Worm (Caenorhabditis elegans) whole organism, L2 larva: ENCODE data around the gene gba-1.

ENCODE experiments used
- C34F6.9 ChIP-seq: fragments of 150-350 bp; optimal IDR thresholded peaks from 2 replicates; lab custom pipeline; 2014; ENCODE audit warnings: missing biosample characterization, missing genetic modification characterization
- F13H6.1 ChIP-seq: sonication (generic microtip); optimal IDR thresholded peaks from 2 replicates; lab custom pipeline; 2016; ENCODE audit warnings: missing genetic modification characterization, missing compliant biosample characterization
- ZK546.5 ChIP-seq: sonication (generic microtip); optimal IDR thresholded peaks from 2 replicates; lab custom pipeline; 2017; ENCODE audit warnings: missing biosample characterization, missing genetic modification characterization
- alr-1 ChIP-seq: fragments of 150-350 bp; optimal IDR thresholded peaks from 2 replicates; lab custom pipeline; 2014; ENCODE audit warnings: missing biosample characterization, missing genetic modification characterization
- aly-2 ChIP-seq: fragments of 150-350 bp; optimal IDR thresholded peaks from 2 replicates; lab custom pipeline; 2014; ENCODE audit warnings: missing biosample characterization, missing genetic modification characterization
- ama-1 ChIP-seq: fragments of 150-350 bp; optimal IDR thresholded peaks from 2 replicates; lab custom pipeline; 2018; ENCODE audit warnings: inconsistent platforms
- blmp-1 ChIP-seq: sonication (generic microtip); optimal IDR thresholded peaks from 2 replicates; lab custom pipeline; 2017; ENCODE audit warnings: missing genetic modification characterization, mild to moderate bottlenecking, missing compliant biosample characterization, antibody characterized with exemption, moderate library complexity; ENCODE audit not compliant: insufficient read depth
- ceh-16 ChIP-seq: fragments of 150-350 bp; optimal IDR thresholded peaks from 2 replicates; lab custom pipeline; 2014; ENCODE audit warnings: missing biosample characterization, missing genetic modification characterization
- ceh-82 ChIP-seq: fragments of 150-350 bp; optimal IDR thresholded peaks from 2 replicates; lab custom pipeline; 2014; ENCODE audit warnings: missing biosample characterization, missing genetic modification characterization
- crh-2 ChIP-seq: sonication (generic microtip); optimal IDR thresholded peaks from 2 replicates; lab custom pipeline; 2017; ENCODE audit warnings: missing biosample characterization, missing genetic modification characterization
- egl-27 ChIP-seq: sonication (generic microtip); optimal IDR thresholded peaks from 3 replicates; lab custom pipeline; 2017; ENCODE audit warnings: missing biosample characterization, missing genetic modification reagents, missing genetic modification characterization
- elt-1 ChIP-seq: fragments of 150-350 bp; optimal IDR thresholded peaks from 2 replicates; lab custom pipeline; 2014; ENCODE audit warnings: missing biosample characterization, missing genetic modification characterization
- elt-3 ChIP-seq: sonication (generic microtip); optimal IDR thresholded peaks from 2 replicates; lab custom pipeline; 2017; ENCODE audit warnings: missing biosample characterization, missing genetic modification characterization
- gmeb-1 ChIP-seq: fragments of 150-350 bp; optimal IDR thresholded peaks from 2 replicates; lab custom pipeline; 2014; ENCODE audit warnings: missing biosample characterization, missing genetic modification characterization
- lin-11 ChIP-seq: fragments of 150-350 bp; sonication (generic microtip); optimal IDR thresholded peaks from 2 replicates; lab custom pipeline; 2014; ENCODE audit warnings: missing biosample characterization, missing genetic modification characterization, inconsistent platforms, mixed read lengths
- lin-13 ChIP-seq: fragments of 150-350 bp; optimal IDR thresholded peaks from 2 replicates; lab custom pipeline; 2014; ENCODE audit warnings: missing biosample characterization, missing genetic modification reagents, missing genetic modification characterization
- lin-39 ChIP-seq: fragments of 150-350 bp; optimal IDR thresholded peaks from 2 replicates; lab custom pipeline; 2014; ENCODE audit warnings: missing biosample characterization, missing genetic modification reagents, missing genetic modification characterization
- lsy-2 ChIP-seq, 2 experiments: fragments of 150-350 bp in 1 of 2; sonication (generic microtip) in 1 of 2; optimal IDR thresholded peaks; 2 replicates each; lab custom pipeline; 2014 to 2017; ENCODE audit warnings: missing biosample characterization in 2 of 2, missing genetic modification characterization in 2 of 2
- mab-5 ChIP-seq: fragments of 150-350 bp; optimal IDR thresholded peaks from 2 replicates; lab custom pipeline; 2014; ENCODE audit warnings: missing biosample characterization, missing genetic modification characterization
- mbf-1 ChIP-seq: sonication (generic microtip); optimal IDR thresholded peaks from 2 replicates; lab custom pipeline; 2017; ENCODE audit warnings: missing biosample characterization, missing genetic modification characterization
- mdl-1 ChIP-seq, 2 experiments: fragments of 150-350 bp in 1 of 2; sonication (generic microtip) in 1 of 2; optimal IDR thresholded peaks; 2 replicates each; lab custom pipeline; 2017; ENCODE audit warnings: missing biosample characterization in 2 of 2, missing genetic modification characterization in 2 of 2
- nhr-10 ChIP-seq: sonication (generic microtip); optimal IDR thresholded peaks from 2 replicates; lab custom pipeline; 2017; ENCODE audit warnings: missing biosample characterization, missing genetic modification characterization
- nhr-12 ChIP-seq: fragments of 150-350 bp; optimal IDR thresholded peaks from 2 replicates; lab custom pipeline; 2014; ENCODE audit warnings: missing biosample characterization, missing genetic modification characterization
- nhr-129 ChIP-seq: fragments of 150-350 bp; optimal IDR thresholded peaks from 2 replicates; lab custom pipeline; 2014; ENCODE audit warnings: missing biosample characterization, missing genetic modification characterization
- nhr-21 ChIP-seq: fragments of 150-350 bp; optimal IDR thresholded peaks from 2 replicates; lab custom pipeline; 2014; ENCODE audit warnings: missing biosample characterization, missing genetic modification characterization
- nhr-23 ChIP-seq: fragments of 150-350 bp; optimal IDR thresholded peaks from 2 replicates; lab custom pipeline; 2014; ENCODE audit warnings: missing biosample characterization, missing genetic modification reagents, missing genetic modification characterization
- nhr-25 ChIP-seq: fragments of 150-350 bp; sonication (generic microtip); optimal IDR thresholded peaks from 3 replicates; lab custom pipeline; 2014; ENCODE audit warnings: missing biosample characterization, missing genetic modification characterization
- nhr-6 ChIP-seq: fragments of 150-350 bp; optimal IDR thresholded peaks from 2 replicates; lab custom pipeline; 2014; ENCODE audit warnings: missing biosample characterization, missing genetic modification characterization
- nhr-77 ChIP-seq: fragments of 150-350 bp; optimal IDR thresholded peaks from 2 replicates; lab custom pipeline; 2014; ENCODE audit warnings: missing biosample characterization, missing genetic modification characterization
- sem-4 ChIP-seq: fragments of 150-350 bp; optimal IDR thresholded peaks from 2 replicates; lab custom pipeline; 2014; ENCODE audit warnings: missing biosample characterization, missing genetic modification reagents, missing genetic modification characterization
- skn-1 ChIP-seq: sonication (generic microtip); optimal IDR thresholded peaks from 2 replicates; lab custom pipeline; 2017; ENCODE audit warnings: missing biosample characterization, missing genetic modification characterization
- sma-3 ChIP-seq: sonication (generic microtip); optimal IDR thresholded peaks from 2 replicates; lab custom pipeline; 2016; ENCODE audit warnings: missing genetic modification reagents, missing genetic modification characterization, missing compliant biosample characterization
- sma-9 ChIP-seq, 2 experiments: fragments of 150-350 bp in 1 of 2; sonication (generic microtip) in 1 of 2; optimal IDR thresholded peaks; 2 replicates each; lab custom pipeline; 2014 to 2016; ENCODE audit warnings: missing genetic modification characterization in 2 of 2, mild to moderate bottlenecking in 1 of 2, missing biosample characterization in 1 of 2, missing compliant biosample characterization in 1 of 2, missing genetic modification reagents in 1 of 2, moderate library complexity in 1 of 2
- snpc-4 ChIP-seq: fragments of 150-350 bp; optimal IDR thresholded peaks from 2 replicates; lab custom pipeline; 2014; ENCODE audit warnings: missing biosample characterization, missing genetic modification characterization
- unc-39 ChIP-seq: fragments of 150-350 bp; optimal IDR thresholded peaks from 2 replicates; lab custom pipeline; 2014; ENCODE audit warnings: missing biosample characterization, missing genetic modification characterization
- unc-55 ChIP-seq: fragments of 150-350 bp; sonication (generic microtip); optimal IDR thresholded peaks from 3 replicates; lab custom pipeline; 2014; ENCODE audit warnings: missing biosample characterization, missing genetic modification reagents, missing genetic modification characterization
- unc-62 ChIP-seq: fragments of 150-350 bp; optimal IDR thresholded peaks from 2 replicates; lab custom pipeline; 2014; ENCODE audit warnings: missing biosample characterization, missing genetic modification reagents, missing genetic modification characterization
- zag-1 ChIP-seq: fragments of 150-350 bp; optimal IDR thresholded peaks from 2 replicates; lab custom pipeline; 2014; ENCODE audit warnings: missing biosample characterization, missing genetic modification characterization
- ztf-1 ChIP-seq: fragments of 200-800 bp; sonication (Bioruptor generic); conservative IDR thresholded peaks from 2 replicates; pipeline ENCODE4 v1.3.6; 2022; ENCODE audit warnings: missing genetic modification characterization, missing compliant biosample characterization
- ztf-11 ChIP-seq: sonication (generic microtip); optimal IDR thresholded peaks from 2 replicates; lab custom pipeline; 2017; ENCODE audit warnings: missing biosample characterization, missing genetic modification characterization
- ztf-4 ChIP-seq: fragments of 150-350 bp; optimal IDR thresholded peaks from 2 replicates; lab custom pipeline; 2014; ENCODE audit warnings: missing biosample characterization, missing genetic modification characterization

The gba-1 gene

ce11 chrII:2197555-2198288 is 21.2 kb downstream of the gba-1 start, which contains the start of gene C33C12.1 (continued):
- TF ChIP-seq ztf-11 (no peak), ceh-82 (tag; lab: Kevin White, UChicago) (no peak), F13H6.1 (tag; lab: Kevin White, UChicago) (no peak), mab-5 (tag; lab: Kevin White, UChicago) (no peak), lin-13 (no peak), mdl-1 (tag; optimal IDR thresholded peaks at IDR 0.05; lab: Kevin White, UChicago) (peak in 1 of 2 experiments; percentile 18), lin-39 (tag; lab: Kevin White, UChicago) (no peak), nhr-25 (tag; lab: Kevin White, UChicago) (no peak), lin-11 (tag; lab: Kevin White, UChicago) (no peak), elt-3 (tag; lab: Kevin White, UChicago) (no peak), ZK546.5 (tag; lab: Kevin White, UChicago) (no peak), sma-3 (GFP tag; lab: Kevin White, UChicago) (no peak), ztf-4 (tag; lab: Kevin White, UChicago) (no peak), unc-39 (tag; lab: Kevin White, UChicago) (no peak), ceh-16 (tag; lab: Kevin White, UChicago) (no peak), alr-1 (tag; lab: Kevin White, UChicago) (no peak), unc-55 (peak; percentile 20), sma-9 (GFP tag; optimal IDR thresholded peaks at IDR 0.05; lab: Kevin White, UChicago) (no peak), sma-9 (tag; optimal IDR thresholded peaks at IDR 0.05; lab: Kevin White, UChicago) (no peak), ztf-1 (GFP tag; lab: Robert Waterston, UW) (no peak), snpc-4 (tag; lab: Kevin White, UChicago) (no peak), nhr-129 (tag; lab: Kevin White, UChicago) (peak; percentile 48), gmeb-1 (no peak), skn-1 (tag; lab: Kevin White, UChicago) (no peak), nhr-6 (tag; lab: Kevin White, UChicago) (no peak), egl-27 (no peak), C34F6.9 (tag; lab: Kevin White, UChicago) (peak; percentile 32)

DNA sequence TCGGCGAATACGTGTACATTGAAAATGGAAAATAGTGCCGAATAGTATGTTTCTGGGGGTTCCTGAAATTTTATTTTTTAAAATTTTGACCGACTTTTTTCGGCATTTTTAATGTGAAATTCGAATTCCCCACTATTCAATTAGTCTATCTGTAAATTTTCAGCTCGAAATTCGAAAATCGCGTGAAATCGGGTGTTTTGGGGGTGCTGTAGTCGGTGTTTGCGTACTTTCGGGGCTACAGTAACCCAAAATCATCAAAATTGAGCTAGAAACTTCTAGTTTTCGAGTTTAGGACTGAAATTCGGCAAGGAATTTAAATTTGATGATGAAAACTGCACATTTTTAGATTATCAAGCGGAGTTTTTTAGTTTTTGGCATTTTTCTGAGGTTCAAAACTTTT is 25.6 kb downstream of the gba-1 start:
- no peak for TF ChIP-seq aly-2 (tag; lab: Kevin White, UChicago)
- no peak for TF ChIP-seq mbf-1 (tag; lab: Kevin White, UChicago)
- no peak for TF ChIP-seq alr-1 (tag; lab: Kevin White, UChicago)
- no peak for TF ChIP-seq gmeb-1
- TF ChIP-seq nhr-10 (tag; lab: Kevin White, UChicago), result no peak
- no peak for TF ChIP-seq mdl-1 (tag; optimal IDR thresholded peaks at IDR 0.05; lab: Kevin White, UChicago)
- no peak for TF ChIP-seq ZK546.5 (tag; lab: Kevin White, UChicago)
- no peak for TF ChIP-seq nhr-129 (tag; lab: Kevin White, UChicago)
- TF ChIP-seq sma-3 (GFP tag; lab: Kevin White, UChicago), result no peak
- TF ChIP-seq nhr-25 (tag; lab: Kevin White, UChicago), result no peak
- TF ChIP-seq lsy-2 (tag; optimal IDR thresholded peaks at IDR 0.05; lab: Kevin White, UChicago), result no peak
- no peak for TF ChIP-seq zag-1 (tag; lab: Kevin White, UChicago)

DNA sequence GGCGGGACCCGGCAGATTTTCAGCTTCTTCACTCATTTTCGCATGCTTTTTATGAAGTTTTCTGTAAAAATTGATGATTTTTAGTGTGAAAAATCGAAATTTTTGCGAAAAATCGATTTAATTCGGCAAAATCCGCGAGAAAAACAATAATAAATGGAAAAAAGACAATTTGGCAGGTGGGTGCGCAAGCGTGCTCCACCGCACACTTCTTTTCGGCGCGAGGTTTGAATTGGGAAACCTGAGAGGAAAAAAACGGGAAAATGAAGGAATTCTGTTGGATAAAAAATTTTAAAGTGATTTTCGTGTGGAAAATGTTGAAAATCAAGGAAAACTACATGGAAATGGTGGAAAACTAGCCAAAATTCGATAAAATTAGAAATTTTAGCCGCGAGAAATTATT is 27.5 kb downstream of the gba-1 start, which contains the start of gene Y59C2A.2:
Gene Y59C2A.2, minus strand, starts transcription at position 61 of the 400 bp plus-strand sequence.
- peak; percentile 53 for TF ChIP-seq lin-13
- no peak for TF ChIP-seq alr-1 (tag; lab: Kevin White, UChicago)
- peak in 1 of 2 experiments; percentile 71 for TF ChIP-seq lsy-2 (tag; optimal IDR thresholded peaks at IDR 0.05; lab: Kevin White, UChicago)
- peak; percentile 92 for TF ChIP-seq gmeb-1
- no peak for TF ChIP-seq mab-5 (tag; lab: Kevin White, UChicago)
- peak; percentile 8 for TF ChIP-seq crh-2 (tag; lab: Kevin White, UChicago)
- peak; percentile 56 for TF ChIP-seq unc-55
- TF ChIP-seq C34F6.9 (tag; lab: Kevin White, UChicago), result peak; percentile 27
- no peak for TF ChIP-seq sma-9 (GFP tag; optimal IDR thresholded peaks at IDR 0.05; lab: Kevin White, UChicago)
- no peak for TF ChIP-seq sma-9 (tag; optimal IDR thresholded peaks at IDR 0.05; lab: Kevin White, UChicago)
- peak; percentile 29 for TF ChIP-seq nhr-129 (tag; lab: Kevin White, UChicago)

ce11 chrII:2206064-2206722 is 29.7 kb downstream of the gba-1 start:
- TF ChIP-seq unc-62 (GFP tag; lab: Kevin White, UChicago) (no peak), gmeb-1 (no peak), egl-27 (no peak), unc-55 (no peak), ama-1 (lab: Kevin White, UChicago) (no peak), nhr-77 (tag; lab: Kevin White, UChicago) (no peak), nhr-23 (tag; lab: Kevin White, UChicago) (no peak), lin-39 (tag; lab: Kevin White, UChicago) (no peak), lin-13 (no peak), sma-3 (GFP tag; lab: Kevin White, UChicago) (no peak), mdl-1 (tag; optimal IDR thresholded peaks at IDR 0.05; lab: Kevin White, UChicago) (no peak), nhr-12 (tag; lab: Kevin White, UChicago) (no peak), elt-1 (tag; lab: Kevin White, UChicago) (no peak), nhr-21 (tag; lab: Kevin White, UChicago) (no peak), nhr-6 (tag; lab: Kevin White, UChicago) (no peak), unc-39 (tag; lab: Kevin White, UChicago) (no peak), sem-4 (tag; lab: Kevin White, UChicago) (no peak), blmp-1 (tag; lab: Kevin White, UChicago) (no peak), ceh-82 (tag; lab: Kevin White, UChicago) (no peak), alr-1 (tag; lab: Kevin White, UChicago) (no peak)
